Fruit fly (Drosophila melanogaster): ENCODE results near the gene CG14147.

The CG14147 gene

dm6 chr3L:10972348-10972747, at the start of gene CG14147:
TSS of gene CG14147 (plus strand) at chr3L:10972648.
- TF ChIP-seq CG8478 (optimal IDR thresholded peaks at IDR 0.05) (no peak), CTCF (optimal IDR thresholded peaks at IDR 0.05) (no peak)

- TF ChIP-seq CTCF (optimal IDR thresholded peaks at IDR 0.05), result no peak
- no peak for TF ChIP-seq CG8478 (optimal IDR thresholded peaks at IDR 0.05)
These were observed 49.5 kb upstream of the CG14147 start for dm6 chr3L:10922973-10923372.

DNA sequence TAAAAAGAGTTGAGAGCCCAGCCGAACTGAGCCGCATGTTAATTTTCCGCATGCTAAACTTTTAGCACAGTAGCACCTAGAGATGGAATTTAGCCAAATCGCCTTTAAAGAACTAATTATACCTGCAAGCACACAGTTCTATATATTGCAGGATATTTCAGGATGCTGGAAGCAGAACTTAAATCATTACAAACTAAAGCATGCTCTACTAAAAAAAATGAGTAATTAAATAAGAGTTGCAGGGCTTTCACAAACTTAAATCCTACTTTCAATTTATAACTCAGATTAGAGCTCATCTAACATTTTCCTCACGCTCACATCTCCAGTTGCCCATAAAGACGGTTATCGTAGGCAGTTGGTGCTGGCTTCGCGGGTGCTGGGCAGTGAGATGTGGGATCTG, 47.8 kb upstream of the CG14147 start:
- TF ChIP-seq CG8478 (optimal IDR thresholded peaks at IDR 0.05) (no peak), CTCF (optimal IDR thresholded peaks at IDR 0.05) (no peak)

dm6 chr3L:10927349-10927748, 45.1 kb upstream of the CG14147 start:
- TF ChIP-seq CTCF (optimal IDR thresholded peaks at IDR 0.05) (no peak), CG8478 (optimal IDR thresholded peaks at IDR 0.05) (no peak)

DNA sequence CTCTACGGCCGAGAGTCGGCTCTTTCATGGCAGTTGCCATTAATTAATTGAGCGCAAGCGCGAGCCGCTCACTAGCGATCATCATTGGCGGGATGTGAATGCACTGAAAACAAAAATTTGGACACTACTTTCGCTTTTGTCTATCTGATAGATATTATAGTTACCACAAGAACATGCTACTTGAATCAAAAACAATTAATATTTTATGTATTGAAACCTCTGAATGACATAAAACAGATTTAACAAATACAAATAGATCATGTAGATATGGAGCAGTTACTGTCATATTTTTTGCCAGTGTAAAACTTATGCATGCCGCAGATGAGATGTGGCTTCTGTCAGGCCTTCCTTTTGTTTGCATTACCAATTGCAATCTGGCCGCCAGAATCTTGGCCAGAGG, 44.5 kb upstream of the CG14147 start:
- TF ChIP-seq CTCF (optimal IDR thresholded peaks at IDR 0.05), result no peak
- no peak for TF ChIP-seq CG8478 (optimal IDR thresholded peaks at IDR 0.05)

- TF ChIP-seq CTCF (optimal IDR thresholded peaks at IDR 0.05), result no peak
- no peak for TF ChIP-seq CG8478 (optimal IDR thresholded peaks at IDR 0.05)
These were observed 43.6 kb upstream of the CG14147 start for dm6 chr3L:10928801-10929200.

DNA sequence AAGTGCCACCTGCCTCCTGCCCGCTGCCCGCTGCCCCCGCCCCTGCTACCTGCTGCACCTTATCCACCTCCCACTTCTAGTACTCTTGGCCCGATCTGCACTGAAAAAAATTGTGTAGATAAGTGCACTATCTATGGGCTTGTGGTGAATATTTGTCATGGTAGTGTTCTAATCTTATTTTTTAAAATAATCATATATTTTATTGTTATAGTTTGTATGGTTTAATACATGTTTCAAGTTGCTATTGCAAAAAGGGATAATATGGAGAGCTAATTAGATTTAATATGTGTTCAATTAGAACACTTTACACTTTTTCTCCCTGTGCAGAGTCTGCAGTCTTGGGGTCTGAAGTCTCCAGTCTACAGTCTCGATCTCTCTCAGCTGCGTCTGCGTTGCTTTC, 41.0 kb upstream of the CG14147 start:
- TF ChIP-seq CG8478 (optimal IDR thresholded peaks at IDR 0.05), result no peak
- no peak for TF ChIP-seq CTCF (optimal IDR thresholded peaks at IDR 0.05)

DNA sequence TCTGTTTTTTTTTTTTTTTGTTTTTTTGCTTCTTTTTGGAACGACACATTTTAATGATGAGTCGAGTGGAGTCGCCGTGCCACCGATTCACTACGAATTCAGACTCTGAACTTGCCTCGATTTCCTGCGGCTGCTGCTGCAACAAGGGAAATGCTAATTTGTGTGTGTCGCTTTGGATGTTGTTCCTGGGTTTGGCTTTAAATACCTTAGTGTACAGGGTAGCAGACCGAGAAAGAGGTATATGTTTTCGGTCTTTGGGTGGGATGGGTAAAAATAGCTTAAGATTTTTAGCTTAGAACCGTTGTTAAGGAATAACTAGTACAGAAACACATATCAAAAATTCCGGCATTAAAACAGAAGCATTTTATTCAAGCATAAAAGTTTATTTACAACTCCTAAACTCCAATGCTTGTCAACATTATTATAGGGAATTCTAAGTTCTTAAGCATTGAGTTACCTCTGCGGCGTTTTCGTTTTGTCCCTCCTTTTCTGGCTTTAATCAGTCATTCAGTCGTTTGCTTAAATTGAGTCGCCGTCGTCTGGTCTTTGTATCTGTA, 37.4 kb upstream of the CG14147 start:
- TF ChIP-seq CTCF (optimal IDR thresholded peaks at IDR 0.05), result no peak
- TF ChIP-seq CG8478 (optimal IDR thresholded peaks at IDR 0.05), result no peak

dm6 chr3L:10938108-10938507, 34.3 kb upstream of the CG14147 start:
- no peak for TF ChIP-seq CG8478 (optimal IDR thresholded peaks at IDR 0.05)
- TF ChIP-seq CTCF (optimal IDR thresholded peaks at IDR 0.05), result no peak

dm6 chr3L:10940312-10940711, 32.1 kb upstream of the CG14147 start:
- no peak for TF ChIP-seq CTCF (optimal IDR thresholded peaks at IDR 0.05)
- no peak for TF ChIP-seq CG8478 (optimal IDR thresholded peaks at IDR 0.05)

dm6 chr3L:10942541-10942940, 29.9 kb upstream of the CG14147 start:
- TF ChIP-seq CG8478 (optimal IDR thresholded peaks at IDR 0.05) (no peak), CTCF (optimal IDR thresholded peaks at IDR 0.05) (no peak)

DNA sequence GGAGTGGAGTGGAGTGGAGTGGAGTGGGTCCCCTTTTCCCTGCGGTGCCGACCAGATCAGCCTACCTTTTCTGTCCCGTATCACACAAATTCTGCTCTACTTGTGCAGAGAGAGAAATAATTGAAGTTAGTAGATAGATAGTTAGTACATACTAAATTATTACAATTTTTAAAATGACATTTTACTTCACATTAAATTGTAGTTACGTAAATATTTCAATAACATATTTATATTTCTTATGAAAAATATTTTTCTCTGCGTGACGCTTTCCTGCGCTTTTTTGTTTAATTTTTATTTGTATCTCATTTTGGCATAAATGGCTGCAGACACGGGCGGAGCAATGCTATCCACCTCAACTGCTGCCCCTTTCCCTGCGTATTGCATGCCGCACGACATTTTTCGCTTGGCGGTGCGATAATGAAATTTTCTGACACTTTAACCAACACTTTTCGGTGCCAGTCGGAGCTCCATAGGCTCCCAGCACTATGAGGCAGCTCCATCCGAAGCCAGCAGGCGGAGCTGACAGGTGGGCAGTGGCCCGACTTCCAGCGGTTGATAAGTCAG, 25.6 kb upstream of the CG14147 start:
- TF ChIP-seq CTCF (optimal IDR thresholded peaks at IDR 0.05) (no peak), CG8478 (optimal IDR thresholded peaks at IDR 0.05) (no peak)

DNA sequence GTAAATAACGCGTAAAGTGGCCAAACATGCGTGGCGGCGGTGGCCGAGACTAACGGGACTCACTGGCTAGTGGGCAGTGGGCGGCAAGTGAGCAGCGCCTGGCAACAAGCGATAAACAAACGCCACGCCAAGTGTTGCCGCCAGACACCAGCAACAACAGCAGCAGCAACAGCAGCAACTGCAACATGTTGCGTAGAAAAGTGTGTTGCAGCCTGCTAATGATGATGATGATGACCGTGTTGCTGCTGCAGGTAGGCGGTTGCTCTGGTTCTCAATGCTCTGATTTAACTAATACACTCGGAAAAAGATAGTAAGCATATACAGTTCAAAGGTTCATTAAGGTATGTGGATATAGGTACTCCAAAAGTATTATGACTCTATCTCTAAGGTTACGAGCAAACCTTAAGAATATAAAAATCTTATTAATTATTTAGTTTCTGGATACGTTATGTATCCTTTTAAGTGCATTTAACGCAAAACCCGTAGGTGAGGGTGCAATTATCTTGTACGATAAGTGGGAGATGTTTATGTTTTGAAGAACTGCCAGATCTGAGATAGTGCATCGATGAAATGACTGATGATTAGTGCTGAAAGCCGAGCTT, 22.7 kb upstream of the CG14147 start:
- no peak for TF ChIP-seq CG8478 (optimal IDR thresholded peaks at IDR 0.05)
- TF ChIP-seq CTCF (optimal IDR thresholded peaks at IDR 0.05), result no peak

DNA sequence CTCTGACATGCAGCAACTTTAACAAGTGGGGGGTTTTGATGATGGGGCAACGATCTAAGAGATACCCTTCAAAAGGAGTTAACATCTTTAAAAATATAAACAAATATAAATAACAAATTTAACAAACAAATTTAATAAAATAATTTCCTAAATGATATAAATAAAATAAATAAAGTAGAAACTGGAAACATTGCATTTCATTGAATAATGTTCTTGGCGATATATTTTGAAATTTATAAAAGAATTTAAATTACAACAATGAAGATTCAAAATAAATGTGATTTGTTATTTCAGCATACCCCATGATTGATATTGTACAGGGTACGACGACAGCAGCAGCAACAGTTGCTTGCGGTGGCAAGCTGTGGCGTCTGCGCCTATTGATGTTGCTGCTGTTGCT, 21.3 kb upstream of the CG14147 start:
- no peak for TF ChIP-seq CG8478 (optimal IDR thresholded peaks at IDR 0.05)
- TF ChIP-seq CTCF (optimal IDR thresholded peaks at IDR 0.05), result no peak

DNA sequence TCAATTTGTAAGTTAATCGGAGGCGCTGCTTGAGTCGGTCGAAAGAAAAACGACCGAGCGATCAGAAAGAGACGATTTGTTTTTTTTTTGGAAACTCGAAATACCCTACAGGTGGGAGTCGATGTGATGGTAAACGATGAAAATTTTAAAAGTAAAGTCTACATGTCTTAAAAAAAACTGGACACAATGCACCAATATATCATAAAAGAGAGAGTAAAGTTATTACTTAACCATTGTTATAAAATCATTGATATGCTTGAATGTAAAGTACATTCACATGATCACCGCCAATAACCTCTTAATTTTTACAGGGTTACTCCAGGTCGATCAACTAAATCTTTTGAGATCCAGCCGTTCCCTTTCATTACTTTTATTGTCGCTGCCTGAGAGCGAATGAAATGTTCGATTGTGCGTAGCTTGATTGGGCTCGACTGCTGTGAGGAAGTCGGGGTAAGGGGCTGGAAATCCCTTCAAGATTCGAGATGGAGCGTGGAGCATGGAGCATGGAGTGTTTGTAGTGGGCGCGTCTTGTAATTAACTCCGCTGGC, 20.3 kb upstream of the CG14147 start:
- no peak for TF ChIP-seq CTCF (optimal IDR thresholded peaks at IDR 0.05)
- TF ChIP-seq CG8478 (optimal IDR thresholded peaks at IDR 0.05), result no peak

DNA sequence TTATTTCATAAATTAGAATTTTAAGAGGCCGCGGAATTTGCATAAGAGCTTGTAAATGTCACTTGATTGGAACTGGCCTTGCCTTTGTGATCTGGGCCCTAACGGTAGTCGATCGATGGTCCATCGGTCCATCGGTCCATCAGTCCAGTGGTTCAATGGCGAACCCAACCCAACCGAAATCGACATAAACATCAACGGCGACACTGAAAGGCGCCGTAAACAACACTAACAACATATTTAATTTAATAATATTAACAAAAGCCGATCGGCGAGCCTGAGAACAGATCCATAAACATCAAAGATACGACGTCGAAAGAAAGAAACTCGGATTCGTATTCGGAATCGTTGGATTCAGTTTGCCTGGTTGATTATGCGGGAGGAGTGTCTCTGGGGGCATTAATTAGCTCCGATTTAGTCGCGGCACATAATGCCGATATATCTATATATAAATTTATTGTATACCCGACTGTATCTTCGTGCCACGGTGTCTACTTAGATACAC, 18.8 kb upstream of the CG14147 start:
- no peak for TF ChIP-seq CTCF (optimal IDR thresholded peaks at IDR 0.05)
- no peak for TF ChIP-seq CG8478 (optimal IDR thresholded peaks at IDR 0.05)

Measured in S2 (cell line).